Fruit fly (Drosophila melanogaster) whole organism, embryonic: ENCODE measurements around the gene MRP.

ENCODE experiments used
- Awh ChIP-seq: fragments of 200-800 bp; sonication (Bioruptor generic); IDR thresholded peaks from 2 replicates; pipeline ENCODE4, ENCODE4 v1.3.6; 2022; ENCODE audit warnings: missing biosample characterization, missing genetic modification characterization
- Blimp-1 ChIP-seq: fragments of 200-800 bp; sonication (Bioruptor generic); optimal IDR thresholded peaks from 3 replicates; lab custom pipeline; 2018; ENCODE audit warnings: missing biosample characterization, missing genetic modification characterization, mild to moderate bottlenecking, moderate library complexity, missing genetic modification reagents
- C15 ChIP-seq: fragments of 200-800 bp; sonication (Bioruptor generic); IDR thresholded peaks from 3 replicates; pipeline ENCODE4 v1.3.6; 2022; ENCODE audit warnings: missing biosample characterization, missing genetic modification characterization
- CG10462 ChIP-seq: fragments of 200-800 bp; sonication (Bioruptor generic); optimal IDR thresholded peaks from 2 replicates; lab custom pipeline; 2016; ENCODE audit warnings: missing biosample characterization, missing genetic modification characterization
- CG10979 ChIP-seq: fragments of 200-800 bp; sonication (Bioruptor generic); optimal IDR thresholded peaks from 2 replicates; lab custom pipeline; 2018; ENCODE audit warnings: missing biosample characterization, mild to moderate bottlenecking, missing genetic modification characterization, moderate library complexity
- CG12236 ChIP-seq: fragments of 200-800 bp; sonication (Bioruptor generic); optimal IDR thresholded peaks from 2 replicates; lab custom pipeline; 2016; ENCODE audit warnings: missing biosample characterization, missing genetic modification characterization
- CG14014 ChIP-seq: fragments of 200-800 bp; sonication (Bioruptor generic); IDR thresholded peaks from 2 replicates; pipeline ENCODE4 v1.3.6; 2022; ENCODE audit warnings: missing biosample characterization, missing genetic modification characterization
- CG15696 ChIP-seq: fragments of 200-800 bp; sonication (Bioruptor generic); optimal IDR thresholded peaks from 2 replicates; lab custom pipeline; 2019; ENCODE audit warnings: missing biosample characterization, mild to moderate bottlenecking, missing genetic modification characterization, moderate library complexity
- CG17361 ChIP-seq: fragments of 200-800 bp; sonication (Bioruptor generic); IDR thresholded peaks from 3 replicates; pipeline ENCODE4 v1.3.6; 2022; ENCODE audit warnings: missing biosample characterization, missing genetic modification characterization
- CG2129 ChIP-seq: fragments of 200-800 bp; sonication (Bioruptor generic); IDR thresholded peaks from 2 replicates; pipeline ENCODE4 v1.3.6; 2022; ENCODE audit warnings: missing biosample characterization, missing genetic modification characterization; ENCODE audit not compliant: partially characterized antibody
- CG2202 ChIP-seq: fragments of 200-800 bp; sonication (Bioruptor generic); optimal IDR thresholded peaks from 2 replicates; lab custom pipeline; 2018; ENCODE audit warnings: missing biosample characterization, mild to moderate bottlenecking, missing genetic modification characterization
- CG2875 ChIP-seq: fragments of 200-800 bp; sonication (Bioruptor generic); optimal IDR thresholded peaks from 2 replicates; lab custom pipeline; 2017; ENCODE audit warnings: missing biosample characterization, mild to moderate bottlenecking, missing genetic modification characterization, missing genetic modification reagents
- CG30403 ChIP-seq: fragments of 200-800 bp; sonication (Bioruptor generic); optimal IDR thresholded peaks from 3 replicates; lab custom pipeline; 2016; ENCODE audit warnings: missing biosample characterization, missing genetic modification characterization
- CG42726 ChIP-seq: fragments of 200-800 bp; sonication (Bioruptor generic); IDR thresholded peaks from 2 replicates; pipeline ENCODE4 v1.3.6; 2022; ENCODE audit warnings: missing biosample characterization, missing genetic modification characterization; ENCODE audit not compliant: partially characterized antibody
- CG4360 ChIP-seq: fragments of 200-800 bp; sonication (Bioruptor generic); IDR thresholded peaks from 2 replicates; pipeline ENCODE4 v1.3.6; 2022; ENCODE audit warnings: missing biosample characterization, missing genetic modification characterization
- CG43689 ChIP-seq: fragments of 200-800 bp; sonication (Bioruptor generic); IDR thresholded peaks from 2 replicates; pipeline ENCODE4 v1.3.6; 2022; ENCODE audit warnings: missing biosample characterization, missing genetic modification characterization
- CG4617 ChIP-seq: fragments of 200-800 bp; sonication (Bioruptor generic); optimal IDR thresholded peaks from 3 replicates; lab custom pipeline; 2016; ENCODE audit warnings: missing biosample characterization, missing genetic modification characterization, borderline replicate concordance
- CG6272 ChIP-seq: fragments of 200-800 bp; sonication (Bioruptor generic); IDR thresholded peaks from 2 replicates; pipeline ENCODE4 v1.3.6; 2022; ENCODE audit warnings: missing biosample characterization, missing genetic modification characterization
- CG6765 ChIP-seq: fragments of 200-800 bp; sonication (Bioruptor generic); optimal IDR thresholded peaks from 3 replicates; lab custom pipeline; 2017; ENCODE audit warnings: missing biosample characterization, mild to moderate bottlenecking, missing genetic modification characterization
- CG9932 ChIP-seq: fragments of 200-800 bp; sonication (Bioruptor generic); IDR thresholded peaks from 2 replicates; pipeline ENCODE4 v1.3.6; 2022; ENCODE audit warnings: missing biosample characterization, missing genetic modification characterization
- CHES-1-like ChIP-seq: fragments of 200-800 bp; sonication (Bioruptor generic); optimal IDR thresholded peaks from 2 replicates; lab custom pipeline; 2016; ENCODE audit warnings: missing biosample characterization, missing genetic modification characterization
- D ChIP-seq, 2 experiments: fragments of 200-800 bp in 1 of 2; fragments of >200 bp in 1 of 2; sonication (Bioruptor generic) in 1 of 2; optimal IDR thresholded peaks; 2 replicates in 1 of 2; 3 replicates in 1 of 2; lab custom pipeline; 2017; ENCODE audit warnings: mild to moderate bottlenecking in 1 of 2, missing biosample characterization in 1 of 2, missing genetic modification characterization in 1 of 2, missing genetic modification reagents in 1 of 2
- Dip3 ChIP-seq: fragments of 200-800 bp; sonication (Bioruptor generic); optimal IDR thresholded peaks from 3 replicates; lab custom pipeline; 2016; ENCODE audit warnings: missing biosample characterization, missing genetic modification characterization
- Dp ChIP-seq: fragments of 200-800 bp; sonication (Bioruptor generic); optimal IDR thresholded peaks from 2 replicates; lab custom pipeline; 2018; ENCODE audit warnings: missing biosample characterization, mild to moderate bottlenecking, missing genetic modification characterization, moderate library complexity
- Hey ChIP-seq: fragments of 200-800 bp; sonication (Bioruptor generic); optimal IDR thresholded peaks from 3 replicates; lab custom pipeline; 2018; ENCODE audit warnings: missing biosample characterization, mild to moderate bottlenecking, missing genetic modification characterization
- Hr3 ChIP-seq: fragments of 200-800 bp; sonication (Bioruptor generic); optimal IDR thresholded peaks from 3 replicates; lab custom pipeline; 2016; ENCODE audit warnings: missing biosample characterization, missing genetic modification characterization
- Hr39 ChIP-seq: fragments of >200 bp; optimal IDR thresholded peaks from 2 replicates; lab custom pipeline; 2017
- Neu2 ChIP-seq: fragments of 200-800 bp; sonication (Bioruptor generic); optimal IDR thresholded peaks from 3 replicates; lab custom pipeline; 2016; ENCODE audit warnings: missing biosample characterization, missing genetic modification characterization, borderline replicate concordance
- Oli ChIP-seq: fragments of 200-800 bp; sonication (Bioruptor generic); optimal IDR thresholded peaks from 2 replicates; lab custom pipeline; 2018; ENCODE audit warnings: missing biosample characterization, mild to moderate bottlenecking, missing genetic modification characterization, moderate library complexity
- Sox102F ChIP-seq: fragments of 200-800 bp; sonication (Bioruptor generic); optimal IDR thresholded peaks from 2 replicates; lab custom pipeline; 2018; ENCODE audit warnings: missing biosample characterization, mild to moderate bottlenecking, missing genetic modification characterization, moderate library complexity
- Spps ChIP-seq: fragments of 200-800 bp; sonication (Bioruptor generic); optimal IDR thresholded peaks from 2 replicates; lab custom pipeline; 2018; ENCODE audit warnings: missing biosample characterization, mild to moderate bottlenecking, missing genetic modification characterization
- aop ChIP-seq: fragments of 200-800 bp; sonication (Bioruptor generic); IDR thresholded peaks from 2 replicates; pipeline ENCODE4 v1.3.6; 2022; ENCODE audit warnings: missing biosample characterization, missing genetic modification characterization
- bowl ChIP-seq: fragments of 200-800 bp; sonication (Bioruptor generic); IDR thresholded peaks from 2 replicates; pipeline ENCODE4 v1.3.6; 2022; ENCODE audit warnings: missing biosample characterization, missing genetic modification characterization
- crp ChIP-seq, 2 experiments: fragments of 200-800 bp; sonication (Bioruptor generic); optimal IDR thresholded peaks; 2 replicates in 1 of 2; 3 replicates in 1 of 2; lab custom pipeline; 2017; ENCODE audit warnings: missing biosample characterization in 2 of 2, missing genetic modification characterization in 2 of 2, mild to moderate bottlenecking in 1 of 2, moderate library complexity in 1 of 2
- dan ChIP-seq: fragments of 200-800 bp; sonication (Bioruptor generic); IDR thresholded peaks from 2 replicates; pipeline ENCODE4 v1.3.6; 2022; ENCODE audit warnings: missing biosample characterization, missing genetic modification characterization
- dm ChIP-seq: fragments of 200-800 bp; sonication (Bioruptor generic); optimal IDR thresholded peaks from 3 replicates; lab custom pipeline; 2016; ENCODE audit warnings: missing biosample characterization, missing genetic modification characterization
- dpn ChIP-seq, 2 experiments: fragments of 200-800 bp; sonication (Bioruptor generic); optimal IDR thresholded peaks; 3 replicates each; lab custom pipeline; 2016; ENCODE audit warnings: missing biosample characterization in 2 of 2, missing genetic modification characterization in 2 of 2
- fd64A ChIP-seq: fragments of 200-800 bp; sonication (Bioruptor generic); optimal IDR thresholded peaks from 3 replicates; lab custom pipeline; 2018; ENCODE audit warnings: missing biosample characterization, mild to moderate bottlenecking, missing genetic modification characterization
- gsb-n ChIP-seq: fragments of 200-800 bp; sonication (Bioruptor generic); optimal IDR thresholded peaks from 3 replicates; lab custom pipeline; 2018; ENCODE audit warnings: missing biosample characterization, mild to moderate bottlenecking, missing genetic modification characterization
- hbn ChIP-seq: fragments of 200-800 bp; sonication (Bioruptor generic); IDR thresholded peaks from 2 replicates; pipeline ENCODE4 v1.3.6; 2022; ENCODE audit warnings: missing biosample characterization, missing genetic modification characterization; ENCODE audit not compliant: partially characterized antibody
- hth ChIP-seq: fragments of >200 bp; optimal IDR thresholded peaks from 2 replicates; lab custom pipeline; 2017; ENCODE audit warnings: inconsistent platforms
- lab ChIP-seq: fragments of 200-800 bp; sonication (Bioruptor generic); optimal IDR thresholded peaks from 3 replicates; lab custom pipeline; 2017; ENCODE audit warnings: missing biosample characterization, missing genetic modification characterization, mild to moderate bottlenecking, moderate library complexity, missing genetic modification reagents
- odd ChIP-seq: fragments of 200-800 bp; sonication (Bioruptor generic); optimal IDR thresholded peaks from 2 replicates; lab custom pipeline; 2017; ENCODE audit warnings: missing biosample characterization, mild to moderate bottlenecking, missing genetic modification characterization
- phol ChIP-seq: fragments of 200-800 bp; sonication (Bioruptor generic); optimal IDR thresholded peaks from 3 replicates; lab custom pipeline; 2018; ENCODE audit warnings: missing biosample characterization, mild to moderate bottlenecking, missing genetic modification characterization, moderate library complexity
- ranshi ChIP-seq: fragments of 200-800 bp; sonication (Bioruptor generic); IDR thresholded peaks from 2 replicates; pipeline ENCODE4 v1.3.6; 2022; ENCODE audit warnings: missing biosample characterization, missing genetic modification characterization
- repo ChIP-seq: fragments of 200-800 bp; sonication (Bioruptor generic); optimal IDR thresholded peaks from 2 replicates; lab custom pipeline; 2016; ENCODE audit warnings: missing biosample characterization, missing genetic modification characterization
- sima ChIP-seq: fragments of 200-800 bp; sonication (Bioruptor generic); optimal IDR thresholded peaks from 2 replicates; lab custom pipeline; 2016; ENCODE audit warnings: missing biosample characterization, missing genetic modification characterization
- slou ChIP-seq: fragments of 200-800 bp; sonication (Bioruptor generic); optimal IDR thresholded peaks from 3 replicates; lab custom pipeline; 2016; ENCODE audit warnings: missing biosample characterization, missing genetic modification characterization
- sob ChIP-seq: fragments of 200-800 bp; sonication (Bioruptor generic); IDR thresholded peaks from 2 replicates; pipeline ENCODE4 v1.3.6; 2022; ENCODE audit warnings: missing biosample characterization, missing genetic modification characterization
- tio ChIP-seq: fragments of 200-800 bp; sonication (Bioruptor generic); optimal IDR thresholded peaks from 2 replicates; lab custom pipeline; 2017; ENCODE audit warnings: missing biosample characterization, missing genetic modification characterization, inconsistent platforms
- tna ChIP-seq: fragments of 200-800 bp; sonication (Bioruptor generic); IDR thresholded peaks from 2 replicates; pipeline ENCODE4 v1.3.6; 2022; ENCODE audit warnings: missing biosample characterization, missing genetic modification characterization; ENCODE audit not compliant: partially characterized antibody
- yki ChIP-seq: fragments of >200 bp; optimal IDR thresholded peaks from 3 replicates; lab custom pipeline; 2018

The MRP gene

DNA sequence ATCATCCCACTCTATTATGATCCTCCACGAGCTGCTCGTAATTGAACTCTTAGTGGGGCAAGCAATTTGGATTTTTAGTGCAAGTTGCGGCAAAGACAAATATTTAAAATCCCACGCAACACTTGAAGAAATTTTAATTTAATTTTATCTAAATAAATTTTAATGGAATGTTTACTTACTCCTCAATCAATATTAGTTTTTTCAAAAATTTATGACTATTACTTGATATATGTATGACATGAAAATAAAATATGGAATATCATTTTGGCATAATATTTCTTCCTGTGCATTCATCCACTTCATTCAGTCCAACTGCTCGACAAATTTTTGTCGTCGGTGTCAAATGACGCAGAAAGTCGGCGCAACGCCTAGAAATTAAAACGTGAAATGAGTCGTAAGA is 31.2 kb downstream of the MRP start (continued):
- peak; percentile 12 for TF ChIP-seq gsb-n (tag; lab: Kevin White, UChicago)
- no peak for TF ChIP-seq Spps (tag; lab: Kevin White, UChicago)
- TF ChIP-seq fd64A (GFP tag; lab: Kevin White, UChicago) = no peak
- no peak for TF ChIP-seq CG43689
- TF ChIP-seq CG6765 = no peak
- TF ChIP-seq Neu2 (GFP tag; lab: Kevin White, UChicago) = no peak
- TF ChIP-seq repo (GFP tag; lab: Kevin White, UChicago) = no peak
- TF ChIP-seq dan (GFP tag; lab: Robert Waterston, UW) = no peak
- peak; percentile 15 for TF ChIP-seq Hr3
- TF ChIP-seq CG9932 = no peak
- TF ChIP-seq dpn (GFP tag; optimal IDR thresholded peaks at IDR 0.05; lab: Kevin White, UChicago) = no peak
- no peak for TF ChIP-seq CG10979 (tag; lab: Kevin White, UChicago)
- TF ChIP-seq CG2202 (tag; lab: Kevin White, UChicago) = no peak
- TF ChIP-seq CG4617 = no peak
- no peak for TF ChIP-seq Dp (GFP tag; lab: Kevin White, UChicago)
- TF ChIP-seq Sox102F = peak; percentile 41
- no peak for TF ChIP-seq CG30403 (GFP tag; lab: Kevin White, UChicago)
- no peak for TF ChIP-seq sima
- no peak for TF ChIP-seq Hey (tag; lab: Kevin White, UChicago)
- TF ChIP-seq CG2129 (GFP tag; lab: Robert Waterston, UW) = no peak
- no peak for TF ChIP-seq lab (GFP tag; lab: Kevin White, UChicago)
- no peak for TF ChIP-seq sob (GFP tag; lab: Robert Waterston, UW)
- no peak for TF ChIP-seq D (optimal IDR thresholded peaks at IDR 0.05; lab: Kevin White, UChicago)
- no peak for TF ChIP-seq D (GFP tag; optimal IDR thresholded peaks at IDR 0.05; lab: Kevin White, UChicago)
- TF ChIP-seq hbn (GFP tag; lab: Robert Waterston, UW) = no peak
- TF ChIP-seq CG15696 (tag; lab: Kevin White, UChicago) = no peak
- peak; percentile 38 for TF ChIP-seq Blimp-1 (GFP tag; lab: Kevin White, UChicago)
- no peak for TF ChIP-seq CG4360 (GFP tag; lab: Robert Waterston, UW)
- no peak for TF ChIP-seq CHES-1-like (GFP tag; lab: Kevin White, UChicago)
- 0 out of 3 replicates have a peak, but pooled peaks have one; percentile 19 for TF ChIP-seq CG17361 (GFP tag; lab: Robert Waterston, UW)
- no peak for TF ChIP-seq Awh
- TF ChIP-seq crp (GFP tag; optimal IDR thresholded peaks at IDR 0.05; lab: Kevin White, UChicago) = no peak
- TF ChIP-seq CG6272 (GFP tag; lab: Robert Waterston, UW) = no peak
- TF ChIP-seq Hr39 = no peak
- TF ChIP-seq bowl (GFP tag; lab: Robert Waterston, UW) = no peak
- no peak for TF ChIP-seq aop (GFP tag; lab: Robert Waterston, UW)
- no peak for TF ChIP-seq yki (lab: Kevin White, UChicago)
- TF ChIP-seq ranshi (GFP tag; lab: Robert Waterston, UW) = 0 out of 2 replicates have a peak, but pooled peaks have one; percentile 16
- no peak for TF ChIP-seq CG10462
- no peak for TF ChIP-seq C15 (GFP tag; lab: Robert Waterston, UW)
- no peak for TF ChIP-seq CG2875
- TF ChIP-seq odd = no peak
- no peak for TF ChIP-seq slou
- no peak for TF ChIP-seq hth (lab: Kevin White, UChicago)
- TF ChIP-seq Dip3 (GFP tag; lab: Kevin White, UChicago) = no peak
- TF ChIP-seq CG12236 (GFP tag; lab: Kevin White, UChicago) = no peak
- no peak for TF ChIP-seq CG42726 (GFP tag; lab: Robert Waterston, UW)
- no peak for TF ChIP-seq tna (GFP tag; lab: Robert Waterston, UW)
- peak; percentile 24 for TF ChIP-seq Oli (tag; lab: Kevin White, UChicago)
- no peak for TF ChIP-seq dm (GFP tag; lab: Kevin White, UChicago)
- peak; percentile 20 for TF ChIP-seq phol (tag; lab: Kevin White, UChicago)
- TF ChIP-seq tio (GFP tag; lab: Kevin White, UChicago) = no peak
- no peak for TF ChIP-seq CG14014 (GFP tag; lab: Robert Waterston, UW)
